Worm (Caenorhabditis elegans) whole organism, midembryonic: Measurements from ENCODE around the gene C25A8.2.

ENCODE experiments used
- T22C8.4 ChIP-seq: fragments of 200-800 bp; sonication (Bioruptor generic); IDR thresholded peaks from 2 replicates; pipeline ENCODE4 v1.3.6; 2022; ENCODE audit warnings: missing genetic modification characterization, missing compliant biosample characterization
- cog-1 ChIP-seq: sonication (generic microtip); optimal IDR thresholded peaks from 2 replicates; lab custom pipeline; 2016; ENCODE audit warnings: missing genetic modification characterization, missing compliant biosample characterization
- flt-1 ChIP-seq: fragments of 200-800 bp; sonication (Bioruptor generic); IDR thresholded peaks from 2 replicates; pipeline ENCODE4 v1.3.6; 2022; ENCODE audit warnings: missing genetic modification characterization, missing compliant biosample characterization
- klf-2 ChIP-seq: fragments of 200-800 bp; sonication (Bioruptor generic); conservative IDR thresholded peaks from 2 replicates; pipeline ENCODE4 v1.3.6; 2022; ENCODE audit warnings: missing genetic modification reagents, missing genetic modification characterization, missing compliant biosample characterization
- med-1 ChIP-seq: sonication (generic microtip); optimal IDR thresholded peaks from 2 replicates; lab custom pipeline; 2017; ENCODE audit warnings: missing genetic modification characterization, mild to moderate bottlenecking, missing compliant biosample characterization, antibody characterized with exemption, missing genetic modification reagents; ENCODE audit not compliant: insufficient read depth
- ref-1 ChIP-seq: fragments of 200-800 bp; sonication (Bioruptor generic); conservative IDR thresholded peaks from 2 replicates; pipeline ENCODE4 v1.3.6; 2022; ENCODE audit warnings: missing genetic modification reagents, missing genetic modification characterization, missing compliant biosample characterization
- tab-1 ChIP-seq: fragments of 200-800 bp; sonication (Bioruptor generic); IDR thresholded peaks from 2 replicates; pipeline ENCODE4 v1.3.6; 2022; ENCODE audit warnings: missing genetic modification characterization, missing compliant biosample characterization
- ztf-23 ChIP-seq: fragments of 200-800 bp; sonication (Bioruptor generic); IDR thresholded peaks from 2 replicates; pipeline ENCODE4 v1.3.6; 2022; ENCODE audit warnings: missing genetic modification reagents, missing genetic modification characterization, missing compliant biosample characterization
- ztf-29 ChIP-seq: fragments of 200-800 bp; sonication (Bioruptor generic); IDR thresholded peaks from 2 replicates; pipeline ENCODE4 v1.3.6; 2022; ENCODE audit warnings: missing genetic modification reagents, missing genetic modification characterization, missing compliant biosample characterization

C25A8.2 gene

ce11 chrIV:7045362-7045936 lies 35.8 kb downstream of the C25A8.2 start:
- no peak for TF ChIP-seq ztf-29
- TF ChIP-seq flt-1 (GFP tag; lab: Robert Waterston, UW), result no peak
- no peak for TF ChIP-seq ref-1 (GFP tag; lab: Robert Waterston, UW)
- no peak for TF ChIP-seq klf-2 (GFP tag; lab: Robert Waterston, UW)
- no peak for TF ChIP-seq ztf-23 (GFP tag; lab: Robert Waterston, UW)

ce11 chrIV:7046641-7047361 lies 37.2 kb downstream of the C25A8.2 start:
- TF ChIP-seq cog-1, result no peak
- no peak for TF ChIP-seq ref-1 (GFP tag; lab: Robert Waterston, UW)
- TF ChIP-seq tab-1 (GFP tag; lab: Robert Waterston, UW), result no peak
- TF ChIP-seq ztf-29, result no peak
- no peak for TF ChIP-seq klf-2 (GFP tag; lab: Robert Waterston, UW)
- no peak for TF ChIP-seq ztf-23 (GFP tag; lab: Robert Waterston, UW)

ce11 chrIV:7047762-7048178 lies 38.1 kb downstream of the C25A8.2 start:
- TF ChIP-seq cog-1 (no peak), T22C8.4 (GFP tag; lab: Robert Waterston, UW) (no peak), ref-1 (GFP tag; lab: Robert Waterston, UW) (no peak), tab-1 (GFP tag; lab: Robert Waterston, UW) (no peak), med-1 (GFP tag; lab: Kevin White, UChicago) (no peak), ztf-23 (GFP tag; lab: Robert Waterston, UW) (no peak), klf-2 (GFP tag; lab: Robert Waterston, UW) (no peak), flt-1 (GFP tag; lab: Robert Waterston, UW) (no peak), ztf-29 (no peak)

- TF ChIP-seq klf-2 (GFP tag; lab: Robert Waterston, UW) (no peak), ztf-23 (GFP tag; lab: Robert Waterston, UW) (no peak), med-1 (GFP tag; lab: Kevin White, UChicago) (no peak), ref-1 (GFP tag; lab: Robert Waterston, UW) (no peak), flt-1 (GFP tag; lab: Robert Waterston, UW) (no peak), cog-1 (no peak), tab-1 (GFP tag; lab: Robert Waterston, UW) (no peak), ztf-29 (no peak), T22C8.4 (GFP tag; lab: Robert Waterston, UW) (no peak)
These were observed 39.1 kb downstream of the C25A8.2 start for ce11 chrIV:7048637-7049245.

ce11 chrIV:7049672-7050206 lies 40.1 kb downstream of the C25A8.2 start, which contains the start of gene nhr-105:
Gene nhr-105 (plus strand): TSS chrIV:7050156.
- TF ChIP-seq klf-2 (GFP tag; lab: Robert Waterston, UW), result no peak
- no peak for TF ChIP-seq flt-1 (GFP tag; lab: Robert Waterston, UW)
- TF ChIP-seq cog-1, result no peak
- TF ChIP-seq T22C8.4 (GFP tag; lab: Robert Waterston, UW), result no peak
- no peak for TF ChIP-seq med-1 (GFP tag; lab: Kevin White, UChicago)

DNA sequence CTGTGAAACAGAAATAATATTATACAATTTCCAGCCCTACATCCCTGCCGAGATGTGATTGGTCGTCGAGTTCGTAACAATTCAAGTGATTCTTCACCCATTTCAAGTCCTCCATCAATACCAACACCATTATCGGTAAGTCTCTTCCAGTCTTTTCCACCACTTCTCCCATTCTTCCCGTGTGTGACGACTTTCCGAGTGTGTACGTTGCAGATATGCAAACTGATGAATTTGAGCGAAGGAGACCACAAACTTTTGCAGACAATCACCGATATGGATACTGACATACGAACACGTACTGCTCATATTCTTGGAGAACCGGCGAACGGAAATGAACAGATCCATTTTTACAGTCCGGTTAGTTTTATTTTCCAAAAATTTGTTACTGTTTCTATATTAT lies 41.9 kb downstream of the C25A8.2 start:
- TF ChIP-seq med-1 (GFP tag; lab: Kevin White, UChicago), result no peak

DNA sequence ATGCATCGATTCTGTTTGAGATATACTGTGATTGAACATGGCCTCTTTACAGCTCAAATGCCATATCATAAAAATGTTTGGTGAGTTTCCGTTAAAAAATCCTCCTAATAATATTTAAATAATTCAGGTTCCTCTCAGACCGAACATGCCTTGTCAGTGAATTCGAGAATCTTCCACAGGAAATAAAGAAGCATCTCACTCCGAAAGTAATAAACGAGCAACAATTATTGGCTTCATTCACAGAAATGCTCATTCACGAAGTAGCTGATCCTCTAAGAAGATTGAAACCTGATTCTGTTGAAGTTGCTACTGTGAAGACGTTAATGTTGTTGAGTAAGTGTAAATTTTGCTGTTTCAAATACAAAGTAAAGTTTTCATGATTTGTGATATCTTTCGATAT lies 42.5 kb downstream of the C25A8.2 start:
- TF ChIP-seq med-1 (GFP tag; lab: Kevin White, UChicago), result no peak
- TF ChIP-seq T22C8.4 (GFP tag; lab: Robert Waterston, UW), result no peak
- no peak for TF ChIP-seq flt-1 (GFP tag; lab: Robert Waterston, UW)
- no peak for TF ChIP-seq ztf-23 (GFP tag; lab: Robert Waterston, UW)
- TF ChIP-seq tab-1 (GFP tag; lab: Robert Waterston, UW), result no peak
- TF ChIP-seq ztf-29, result no peak
- TF ChIP-seq ref-1 (GFP tag; lab: Robert Waterston, UW), result no peak
- no peak for TF ChIP-seq cog-1
- no peak for TF ChIP-seq klf-2 (GFP tag; lab: Robert Waterston, UW)

DNA sequence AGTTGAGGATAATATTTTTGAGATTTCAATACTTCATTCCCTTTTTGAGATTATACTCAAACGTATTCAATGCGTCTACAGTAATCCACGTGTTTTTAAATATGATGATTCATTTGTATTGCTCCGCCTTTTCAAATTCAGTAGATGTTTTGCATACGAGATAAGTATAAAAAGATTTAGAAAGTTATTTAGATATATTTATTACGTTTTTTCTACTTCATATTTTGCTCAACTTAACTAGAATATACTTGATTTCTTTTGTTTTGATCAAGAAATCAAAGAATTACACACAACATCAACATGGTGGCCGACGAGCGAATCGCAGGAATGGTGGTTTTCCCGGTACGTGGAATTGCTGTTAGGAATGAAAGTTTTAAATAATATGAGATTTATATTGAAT lies 48.0 kb downstream of the C25A8.2 start, which contains the start of gene srx-50:
TSS of gene srx-50 (plus strand) at position 301 of the 400 bp plus-strand sequence.
- TF ChIP-seq tab-1 (GFP tag; lab: Robert Waterston, UW) (no peak), ref-1 (GFP tag; lab: Robert Waterston, UW) (no peak), klf-2 (GFP tag; lab: Robert Waterston, UW) (no peak)
